Worm (Caenorhabditis elegans) whole organism, L4 larva: ENCODE results near the gene Y38F1A.8.
A peak's percentile ranks its signal among the peaks of the same experiment; 100 is the strongest.
"Not testable (repeated sequence)": the region's sequence is repeated elsewhere in the genome, so short reads cannot be mapped to it uniquely, and the experiment has no call there.

Experiments
- D1046.2 ChIP-seq: fragments of 200-800 bp; sonication (Bioruptor generic); IDR thresholded peaks from 2 replicates; pipeline ENCODE4 v1.3.6; 2022; ENCODE audit warnings: missing genetic modification characterization, missing compliant biosample characterization
- F37D6.2 ChIP-seq: sonication (generic microtip); optimal IDR thresholded peaks from 2 replicates; lab custom pipeline; 2016; ENCODE audit warnings: mild to moderate bottlenecking, missing genetic modification characterization, missing compliant biosample characterization
- T26A8.4 ChIP-seq: fragments of 200-800 bp; sonication (Bioruptor generic); IDR thresholded peaks from 2 replicates; pipeline ENCODE4 v1.3.6; 2022; ENCODE audit warnings: missing genetic modification characterization, missing compliant biosample characterization
- Y75B8A.6 ChIP-seq: fragments of 200-800 bp; sonication (Bioruptor generic); IDR thresholded peaks from 2 replicates; pipeline ENCODE4 v1.3.6; 2022; ENCODE audit warnings: missing genetic modification reagents, missing genetic modification characterization, missing compliant biosample characterization
- ZK337.2 ChIP-seq: fragments of 200-800 bp; sonication (Bioruptor generic); IDR thresholded peaks from 2 replicates; pipeline ENCODE4 v1.3.6; 2022; ENCODE audit warnings: missing genetic modification reagents, missing genetic modification characterization, missing compliant biosample characterization
- aly-2 ChIP-seq: sonication (generic microtip); optimal IDR thresholded peaks from 2 replicates; lab custom pipeline; 2018; ENCODE audit warnings: missing biosample characterization, missing genetic modification characterization
- ceh-20 ChIP-seq: fragments of 200-800 bp; sonication (Bioruptor generic); IDR thresholded peaks from 2 replicates; pipeline ENCODE4 v1.3.6; 2022; ENCODE audit warnings: missing genetic modification reagents, missing genetic modification characterization, missing compliant biosample characterization
- ctbp-1 ChIP-seq: fragments of 200-800 bp; sonication (Bioruptor generic); IDR thresholded peaks from 2 replicates; pipeline ENCODE4 v1.3.6; 2022; ENCODE audit warnings: missing genetic modification reagents, missing genetic modification characterization, missing compliant biosample characterization
- dmd-6 ChIP-seq: fragments of 200-800 bp; sonication (Bioruptor generic); IDR thresholded peaks from 2 replicates; pipeline ENCODE4 v1.3.6; 2022; ENCODE audit warnings: missing genetic modification reagents, missing genetic modification characterization, missing compliant biosample characterization
- dmd-8 ChIP-seq: fragments of 200-800 bp; sonication (Bioruptor generic); IDR thresholded peaks from 2 replicates; pipeline ENCODE4 v1.3.6; 2022; ENCODE audit warnings: missing genetic modification characterization, missing compliant biosample characterization
- dmd-9 ChIP-seq: fragments of 200-800 bp; sonication (Bioruptor generic); IDR thresholded peaks from 2 replicates; pipeline ENCODE4 v1.3.6; 2022; ENCODE audit warnings: missing genetic modification reagents, missing genetic modification characterization, missing compliant biosample characterization
- duxl-1 ChIP-seq: sonication (generic microtip); optimal IDR thresholded peaks from 2 replicates; lab custom pipeline; 2016; ENCODE audit warnings: mild to moderate bottlenecking, missing genetic modification characterization, moderate library complexity, missing compliant biosample characterization; ENCODE audit not compliant: poor library complexity
- dve-1 ChIP-seq: sonication (generic microtip); optimal IDR thresholded peaks from 2 replicates; lab custom pipeline; 2017; ENCODE audit warnings: antibody characterized with exemption, mild to moderate bottlenecking, missing genetic modification characterization, missing compliant biosample characterization; ENCODE audit not compliant: insufficient read depth
- egl-43 ChIP-seq: fragments of 200-800 bp; sonication (Bioruptor generic); IDR thresholded peaks from 2 replicates; pipeline ENCODE4 v1.3.6; 2022; ENCODE audit warnings: missing genetic modification reagents, missing genetic modification characterization, missing compliant biosample characterization
- hlh-30 ChIP-seq: sonication (generic microtip); optimal IDR thresholded peaks from 2 replicates; lab custom pipeline; 2017; ENCODE audit warnings: antibody characterized with exemption, mild to moderate bottlenecking, missing genetic modification characterization, missing compliant biosample characterization; ENCODE audit not compliant: insufficient read depth
- lin-1 ChIP-seq: fragments of 200-800 bp; sonication (Bioruptor generic); IDR thresholded peaks from 2 replicates; pipeline ENCODE4 v1.3.6; 2022; ENCODE audit warnings: missing genetic modification reagents, missing genetic modification characterization, missing compliant biosample characterization
- lin-13 ChIP-seq: fragments of 150-350 bp; optimal IDR thresholded peaks from 2 replicates; lab custom pipeline; 2014; ENCODE audit warnings: missing biosample characterization, missing genetic modification reagents, missing genetic modification characterization
- lin-29 ChIP-seq: fragments of 200-800 bp; sonication (Bioruptor generic); IDR thresholded peaks from 2 replicates; pipeline ENCODE4 v1.3.6; 2022; ENCODE audit warnings: missing genetic modification reagents, missing genetic modification characterization, missing compliant biosample characterization
- lin-38 ChIP-seq: fragments of 200-800 bp; sonication (Bioruptor generic); IDR thresholded peaks from 2 replicates; pipeline ENCODE4 v1.3.6; 2022; ENCODE audit warnings: missing genetic modification reagents, missing genetic modification characterization, missing compliant biosample characterization
- lsy-2 ChIP-seq, 2 experiments: fragments of 150-350 bp in 1 of 2; sonication (generic microtip) in 1 of 2; optimal IDR thresholded peaks; 2 replicates each; lab custom pipeline; 2014 to 2017; ENCODE audit warnings: missing biosample characterization in 2 of 2, missing genetic modification characterization in 2 of 2
- madf-5 ChIP-seq, 2 experiments: fragments of 200-800 bp; sonication (Bioruptor generic); IDR thresholded peaks; 2 replicates each; pipeline ENCODE4 v1.3.6; 2022; ENCODE audit warnings: missing compliant biosample characterization in 2 of 2, missing genetic modification characterization in 2 of 2
- madf-9 ChIP-seq: fragments of 200-800 bp; sonication (Bioruptor generic); conservative IDR thresholded peaks from 2 replicates; pipeline ENCODE4 v1.3.6; 2022; ENCODE audit warnings: missing genetic modification reagents, missing genetic modification characterization, missing compliant biosample characterization
- mdt-29 ChIP-seq: fragments of 200-800 bp; sonication (Bioruptor generic); IDR thresholded peaks from 2 replicates; pipeline ENCODE4 v1.3.6; 2022; ENCODE audit warnings: missing genetic modification reagents, missing genetic modification characterization, missing compliant biosample characterization
- mep-1 ChIP-seq: fragments of 150-350 bp; sonication (generic microtip); optimal IDR thresholded peaks from 3 replicates; lab custom pipeline; 2014; ENCODE audit warnings: missing biosample characterization, missing genetic modification characterization
- mes-2 ChIP-seq: sonication (generic microtip); optimal IDR thresholded peaks from 2 replicates; lab custom pipeline; 2016; ENCODE audit warnings: missing genotype, mild to moderate bottlenecking, missing genetic modification characterization, missing compliant biosample characterization; ENCODE audit not compliant: poor library complexity, severe bottlenecking
- mxl-2 ChIP-seq: fragments of 200-800 bp; sonication (Bioruptor generic); conservative IDR thresholded peaks from 2 replicates; pipeline ENCODE4 v1.3.6; 2022; ENCODE audit warnings: missing genetic modification reagents, missing genetic modification characterization, missing compliant biosample characterization
- nhr-102 ChIP-seq: sonication (generic microtip); optimal IDR thresholded peaks from 2 replicates; lab custom pipeline; 2016; ENCODE audit warnings: mild to moderate bottlenecking, missing genetic modification characterization, moderate library complexity, missing compliant biosample characterization
- nhr-28 ChIP-seq: fragments of 150-350 bp; optimal IDR thresholded peaks from 2 replicates; lab custom pipeline; 2014; ENCODE audit warnings: missing biosample characterization, missing genetic modification characterization
- nhr-41 ChIP-seq: fragments of 200-800 bp; sonication (Bioruptor generic); IDR thresholded peaks from 2 replicates; pipeline ENCODE4 v1.3.6; 2022; ENCODE audit warnings: missing genetic modification reagents, missing genetic modification characterization, missing compliant biosample characterization
- pha-4 ChIP-seq, 2 experiments: fragments of 150-350 bp in 1 of 2; fragments of 200-800 bp in 1 of 2; sonication (Bioruptor generic) in 1 of 2; IDR thresholded peaks in 1 of 2; optimal IDR thresholded peaks in 1 of 2; 2 replicates each; pipeline versions ENCODE4 v1.3.6 to Lab custom; 2014 to 2022; ENCODE audit warnings: missing genetic modification characterization in 2 of 2, missing genetic modification reagents in 2 of 2, missing biosample characterization in 1 of 2, missing compliant biosample characterization in 1 of 2
- rbr-2 ChIP-seq: sonication (generic microtip); optimal IDR thresholded peaks from 2 replicates; lab custom pipeline; 2016; ENCODE audit warnings: missing genotype, missing genetic modification characterization, missing compliant biosample characterization
- saeg-2 ChIP-seq: fragments of 200-800 bp; sonication (Bioruptor generic); IDR thresholded peaks from 2 replicates; pipeline ENCODE4 v1.3.6; 2022; ENCODE audit warnings: missing genetic modification reagents, missing genetic modification characterization, missing compliant biosample characterization
- set-16 ChIP-seq: fragments of 200-800 bp; sonication (Bioruptor generic); IDR thresholded peaks from 2 replicates; pipeline ENCODE4 v1.3.6; 2022; ENCODE audit warnings: missing genetic modification reagents, missing genetic modification characterization, missing compliant biosample characterization
- snpc-1.2 ChIP-seq: fragments of 200-800 bp; sonication (Bioruptor generic); IDR thresholded peaks from 2 replicates; pipeline ENCODE4 v1.3.6; 2022; ENCODE audit warnings: missing genetic modification reagents, missing genetic modification characterization, missing compliant biosample characterization
- spr-1 ChIP-seq: sonication (generic microtip); optimal IDR thresholded peaks from 2 replicates; lab custom pipeline; 2016; ENCODE audit warnings: mild to moderate bottlenecking, missing genetic modification characterization, missing compliant biosample characterization
- unc-62 ChIP-seq, 3 experiments: fragments of 150-350 bp in 1 of 3; sonication (generic microtip); optimal IDR thresholded peaks in 2 of 3; peaks in 1 of 3; 1 replicate in 1 of 3; 2 replicates in 2 of 3; lab custom pipeline; 2014 to 2017; ENCODE audit warnings: missing biosample characterization in 3 of 3, missing genetic modification characterization in 3 of 3, missing genetic modification reagents in 3 of 3, missing genotype in 1 of 3
- vab-7 ChIP-seq: fragments of 200-800 bp; sonication (Bioruptor generic); IDR thresholded peaks from 2 replicates; pipeline ENCODE4 v1.3.6; 2022; ENCODE audit warnings: missing genetic modification reagents, missing genetic modification characterization, missing compliant biosample characterization
- zfp-3 ChIP-seq: fragments of 200-800 bp; sonication (Bioruptor generic); conservative IDR thresholded peaks from 2 replicates; pipeline ENCODE4 v1.3.6; 2022; ENCODE audit warnings: missing genetic modification reagents, missing genetic modification characterization, missing compliant biosample characterization
- zip-11 ChIP-seq: fragments of 200-800 bp; sonication (Bioruptor generic); IDR thresholded peaks from 2 replicates; pipeline ENCODE4 v1.3.6; 2022; ENCODE audit warnings: missing genetic modification characterization, missing compliant biosample characterization

The Y38F1A.8 gene

ce11 chrII:13025794-13026412, 25.2 kb upstream of the Y38F1A.8 start, which contains the start of gene max-2 (continued):
- TF ChIP-seq mxl-2 (GFP tag; lab: Robert Waterston, UW) (no peak), mep-1 (tag; lab: Kevin White, UChicago) (peak; percentile 35), nhr-28 (peak; percentile 52)

ce11 chrII:13023518-13023917, 22.9 kb upstream of the Y38F1A.8 start:
- TF ChIP-seq set-16 (peak; percentile 57), aly-2 (tag; lab: Kevin White, UChicago) (no peak)
- TF ChIP-seq, all 104 proteins: peak for 1

ce11 chrII:13022555-13022954, 21.9 kb upstream of the Y38F1A.8 start:
- TF ChIP-seq nhr-41, result no peak
- no peak for TF ChIP-seq ceh-20 (GFP tag; lab: Robert Waterston, UW)
- TF ChIP-seq unc-62 (GFP tag; optimal IDR thresholded peaks at IDR 0.05 in 1 of 2; lab: Kevin White, UChicago), result peak in 1 of 2 experiments; percentile 97
- TF ChIP-seq unc-62 (tag; optimal IDR thresholded peaks at IDR 0.05; lab: Kevin White, UChicago), result no peak
- no peak for TF ChIP-seq dve-1 (tag; lab: Kevin White, UChicago)

ce11 chrII:13016381-13016780, 15.7 kb upstream of the Y38F1A.8 start:
- 0 out of 2 replicates have a peak, but pooled peaks have one; percentile 41 for TF ChIP-seq Y75B8A.6 (GFP tag; lab: Robert Waterston, UW)
- TF ChIP-seq nhr-28, result peak; percentile 33
- TF ChIP-seq madf-5 (GFP tag; IDR thresholded peaks at IDR 0.05; lab: Robert Waterston, UW), result 0 out of 4 replicates have a peak, but pooled peaks of 1 of the 2 experiments have one; percentile 46
- TF ChIP-seq mdt-29, result peak; percentile 85
- peak; percentile 96 for TF ChIP-seq dmd-6 (GFP tag; lab: Robert Waterston, UW)
- TF ChIP-seq mes-2, result peak; percentile 69
- TF ChIP-seq dve-1 (tag; lab: Kevin White, UChicago), result peak; percentile 63
- peak; percentile 84 for TF ChIP-seq egl-43
- TF ChIP-seq T26A8.4, result peak; percentile 97
- peak; percentile 83 for TF ChIP-seq nhr-41
- peak; percentile 65 for TF ChIP-seq mxl-2 (GFP tag; lab: Robert Waterston, UW)
- TF ChIP-seq lin-1 (GFP tag; lab: Robert Waterston, UW), result peak; percentile 89
- TF ChIP-seq spr-1 (tag; lab: Kevin White, UChicago), result peak; percentile 6
- peak; percentile 65; the same call in 1 of the 2 replicates for TF ChIP-seq dmd-8 (GFP tag; lab: Robert Waterston, UW)
- peak; percentile 9 for TF ChIP-seq duxl-1 (tag; lab: Kevin White, UChicago)
- TF ChIP-seq lsy-2 (tag; optimal IDR thresholded peaks at IDR 0.05; lab: Kevin White, UChicago), result peak; percentile 2 to 60
- peak; percentile 80 for TF ChIP-seq madf-9 (GFP tag; lab: Robert Waterston, UW)
- peak; percentile 70 for TF ChIP-seq rbr-2
- peak; percentile 90 for TF ChIP-seq zfp-3 (GFP tag; lab: Robert Waterston, UW)
- TF ChIP-seq snpc-1.2, result 0 out of 2 replicates have a peak, but pooled peaks have one; percentile 25
- TF ChIP-seq saeg-2 (GFP tag; lab: Robert Waterston, UW), result peak; percentile 75; the same call in 1 of the 2 replicates
- TF ChIP-seq ZK337.2 (GFP tag; lab: Robert Waterston, UW), result peak; percentile 50; the same call in 1 of the 2 replicates
- 0 out of 2 replicates have a peak, but pooled peaks have one; percentile 25 for TF ChIP-seq zip-11
- TF ChIP-seq lin-13, result peak; percentile 21
- TF ChIP-seq pha-4 (GFP tag; IDR thresholded peaks at IDR 0.05; lab: Robert Waterston, UW), result peak; percentile 94
- TF ChIP-seq pha-4 (tag; optimal IDR thresholded peaks at IDR 0.05; lab: Kevin White, UChicago), result not testable (repeated sequence)
- peak; percentile 90 for TF ChIP-seq ctbp-1 (GFP tag; lab: Robert Waterston, UW)
- peak; percentile 96 for TF ChIP-seq ceh-20 (GFP tag; lab: Robert Waterston, UW)
- peak; percentile 92 for TF ChIP-seq dmd-9 (GFP tag; lab: Robert Waterston, UW)
- TF ChIP-seq D1046.2 (GFP tag; lab: Robert Waterston, UW), result peak; percentile 60; the same call in 1 of the 2 replicates
- peak; percentile 89 for TF ChIP-seq nhr-102 (tag; lab: Kevin White, UChicago)
- TF ChIP-seq lin-29 (GFP tag; lab: Robert Waterston, UW), result peak; percentile 91
- peak; percentile 64 for TF ChIP-seq F37D6.2 (tag; lab: Kevin White, UChicago)
- TF ChIP-seq vab-7 (GFP tag; lab: Robert Waterston, UW), result peak; percentile 69; the same call in 1 of the 2 replicates
- TF ChIP-seq lin-38 (GFP tag; lab: Robert Waterston, UW), result peak; percentile 89
- TF ChIP-seq hlh-30, result peak; percentile 20
- TF ChIP-seq set-16, result peak; percentile 29; the same call in 1 of the 2 replicates
